Fruit fly (Drosophila melanogaster): ENCODE measurements around the gene CG7202.
"Not testable (repeated sequence)": the region's sequence is repeated elsewhere in the genome, so short reads cannot be mapped to it uniquely, and the experiment has no call there.

- TF ChIP-seq CG3838 (GFP tag; optimal IDR thresholded peaks at IDR 0.05); Meics (GFP tag; optimal IDR thresholded peaks at IDR 0.05); chinmo (GFP tag; IDR thresholded peaks at IDR 0.05; ENCODE audit: partially characterized antibody): not testable (repeated sequence)
Measured at dm6 chr3L:21498450-21499027, 6.0 kb upstream of the CG7202 start.
